Worm (Caenorhabditis elegans) whole organism, mixed stage, embryonic: ENCODE data around the gene F33G12.7.

Experiments
- M03D4.4 ChIP-seq: sonication (generic microtip); optimal IDR thresholded peaks from 2 replicates; lab custom pipeline; 2017; ENCODE audit warnings: mild to moderate bottlenecking, missing genetic modification characterization, missing compliant biosample characterization
- bed-3 ChIP-seq: fragments of 200-800 bp; sonication (Bioruptor generic); optimal IDR thresholded peaks from 3 replicates; lab custom pipeline; 2018; ENCODE audit warnings: mild to moderate bottlenecking, missing genetic modification characterization, moderate library complexity, missing compliant biosample characterization
- blmp-1 ChIP-seq: fragments of 150-350 bp; optimal IDR thresholded peaks from 2 replicates; lab custom pipeline; 2014; ENCODE audit warnings: missing biosample characterization, missing genetic modification characterization
- ceh-39 ChIP-seq: fragments of 150-350 bp; optimal IDR thresholded peaks from 2 replicates; lab custom pipeline; 2014; ENCODE audit warnings: missing biosample characterization, missing genetic modification characterization
- ceh-43 ChIP-seq: fragments of 200-800 bp; sonication (Bioruptor generic); optimal IDR thresholded peaks from 2 replicates; lab custom pipeline; 2018; ENCODE audit warnings: mild to moderate bottlenecking, missing genetic modification characterization, moderate library complexity, missing compliant biosample characterization
- ceh-83 ChIP-seq: fragments of 200-800 bp; sonication (Bioruptor generic); optimal IDR thresholded peaks from 2 replicates; lab custom pipeline; 2018; ENCODE audit warnings: mild to moderate bottlenecking, missing genetic modification characterization, missing compliant biosample characterization
- ces-1 ChIP-seq: fragments of 150-350 bp; optimal IDR thresholded peaks from 2 replicates; lab custom pipeline; 2014; ENCODE audit warnings: missing biosample characterization, missing genetic modification reagents, missing genetic modification characterization
- cnd-1 ChIP-seq: fragments of 200-800 bp; sonication (Bioruptor generic); optimal IDR thresholded peaks from 2 replicates; lab custom pipeline; 2018; ENCODE audit warnings: mild to moderate bottlenecking, missing genetic modification characterization, missing compliant biosample characterization
- drap-1 ChIP-seq: fragments of 200-800 bp; sonication (Bioruptor generic); optimal IDR thresholded peaks from 3 replicates; lab custom pipeline; 2018; ENCODE audit warnings: mild to moderate bottlenecking, missing genetic modification characterization, missing compliant biosample characterization
- elt-1 ChIP-seq: sonication (generic microtip); optimal IDR thresholded peaks from 2 replicates; lab custom pipeline; 2017; ENCODE audit warnings: missing genetic modification characterization, mild to moderate bottlenecking, missing compliant biosample characterization, antibody characterized with exemption, moderate library complexity, borderline replicate concordance; ENCODE audit not compliant: insufficient read depth
- elt-3 ChIP-seq: fragments of 150-350 bp; optimal IDR thresholded peaks from 2 replicates; lab custom pipeline; 2014; ENCODE audit warnings: missing biosample characterization, missing genetic modification characterization
- flh-1 ChIP-seq: fragments of 200-800 bp; sonication (Bioruptor generic); optimal IDR thresholded peaks from 2 replicates; lab custom pipeline; 2018; ENCODE audit warnings: mild to moderate bottlenecking, missing genetic modification characterization, moderate library complexity, missing compliant biosample characterization
- ham-2 ChIP-seq: fragments of 200-800 bp; sonication (Bioruptor generic); optimal IDR thresholded peaks from 2 replicates; lab custom pipeline; 2018; ENCODE audit warnings: mild to moderate bottlenecking, missing genetic modification characterization, missing compliant biosample characterization
- hlh-1 ChIP-seq: fragments of 150-350 bp; optimal IDR thresholded peaks from 2 replicates; lab custom pipeline; 2014; ENCODE audit warnings: missing biosample characterization, missing genetic modification reagents, missing genetic modification characterization
- lin-13 ChIP-seq: fragments of 150-350 bp; optimal IDR thresholded peaks from 2 replicates; lab custom pipeline; 2014; ENCODE audit warnings: missing biosample characterization, missing genetic modification characterization
- lin-32 ChIP-seq: fragments of 200-800 bp; sonication (Bioruptor generic); optimal IDR thresholded peaks from 2 replicates; lab custom pipeline; 2018; ENCODE audit warnings: mild to moderate bottlenecking, missing genetic modification characterization, missing compliant biosample characterization
- lsy-2 ChIP-seq: fragments of 150-350 bp; optimal IDR thresholded peaks from 2 replicates; lab custom pipeline; 2014; ENCODE audit warnings: missing biosample characterization, missing genetic modification characterization
- mab-5 ChIP-seq: fragments of 150-350 bp; optimal IDR thresholded peaks from 2 replicates; lab custom pipeline; 2014; ENCODE audit warnings: missing biosample characterization, missing genetic modification characterization
- mep-1 ChIP-seq: fragments of 150-350 bp; optimal IDR thresholded peaks from 2 replicates; lab custom pipeline; 2017; ENCODE audit warnings: missing biosample characterization, missing genetic modification reagents, missing genetic modification characterization, inconsistent platforms
- mls-2 ChIP-seq: sonication (generic microtip); optimal IDR thresholded peaks from 2 replicates; lab custom pipeline; 2016; ENCODE audit warnings: mild to moderate bottlenecking, missing genetic modification characterization, moderate library complexity, missing compliant biosample characterization
- nhr-12 ChIP-seq: fragments of 150-350 bp; optimal IDR thresholded peaks from 2 replicates; lab custom pipeline; 2014; ENCODE audit warnings: missing biosample characterization, missing genetic modification characterization
- nhr-2 ChIP-seq: fragments of 150-350 bp; optimal IDR thresholded peaks from 2 replicates; lab custom pipeline; 2014; ENCODE audit warnings: missing biosample characterization, missing genetic modification characterization
- nhr-237 ChIP-seq: fragments of 150-350 bp; optimal IDR thresholded peaks from 2 replicates; lab custom pipeline; 2014; ENCODE audit warnings: missing biosample characterization, missing genetic modification characterization
- nhr-28 ChIP-seq: fragments of 150-350 bp; optimal IDR thresholded peaks from 2 replicates; lab custom pipeline; 2014; ENCODE audit warnings: missing biosample characterization, missing genetic modification characterization
- nhr-76 ChIP-seq: sonication (generic microtip); optimal IDR thresholded peaks from 2 replicates; lab custom pipeline; 2017; ENCODE audit warnings: missing biosample characterization, missing genetic modification characterization
- pha-4 ChIP-seq: fragments of 150-350 bp; optimal IDR thresholded peaks from 2 replicates; lab custom pipeline; 2018; ENCODE audit warnings: missing biosample characterization, missing genetic modification reagents, missing genetic modification characterization
- sem-2 ChIP-seq: fragments of 200-800 bp; sonication (Bioruptor generic); optimal IDR thresholded peaks from 2 replicates; lab custom pipeline; 2018; ENCODE audit warnings: mild to moderate bottlenecking, missing genetic modification characterization, missing compliant biosample characterization
- snpc-4 ChIP-seq: fragments of 150-350 bp; optimal IDR thresholded peaks from 2 replicates; lab custom pipeline; 2014; ENCODE audit warnings: missing biosample characterization, missing genetic modification characterization
- sptf-1 ChIP-seq: sonication (generic microtip); optimal IDR thresholded peaks from 2 replicates; lab custom pipeline; 2017; ENCODE audit warnings: mild to moderate bottlenecking, missing genetic modification characterization, moderate library complexity, missing compliant biosample characterization
- tbx-8 ChIP-seq: fragments of 200-800 bp; sonication (Bioruptor generic); optimal IDR thresholded peaks from 2 replicates; lab custom pipeline; 2018; ENCODE audit warnings: mild to moderate bottlenecking, missing genetic modification characterization, moderate library complexity, missing compliant biosample characterization
- unc-120 ChIP-seq: sonication (generic microtip); optimal IDR thresholded peaks from 2 replicates; lab custom pipeline; 2017; ENCODE audit warnings: missing genetic modification characterization, missing compliant biosample characterization; ENCODE audit not compliant: poor library complexity, severe bottlenecking
- unc-39 ChIP-seq: fragments of 150-350 bp; optimal IDR thresholded peaks from 2 replicates; lab custom pipeline; 2014; ENCODE audit warnings: missing biosample characterization, missing genetic modification characterization
- unc-62 ChIP-seq: fragments of 150-350 bp; optimal IDR thresholded peaks from 2 replicates; lab custom pipeline; 2014; ENCODE audit warnings: missing biosample characterization, missing genetic modification reagents, missing genetic modification characterization
- zip-8 ChIP-seq: fragments of 150-350 bp; optimal IDR thresholded peaks from 2 replicates; lab custom pipeline; 2014; ENCODE audit warnings: missing biosample characterization, missing genetic modification characterization
- ztf-11 ChIP-seq: fragments of 150-350 bp; optimal IDR thresholded peaks from 2 replicates; lab custom pipeline; 2014; ENCODE audit warnings: missing biosample characterization, missing genetic modification characterization

The F33G12.7 gene

DNA sequence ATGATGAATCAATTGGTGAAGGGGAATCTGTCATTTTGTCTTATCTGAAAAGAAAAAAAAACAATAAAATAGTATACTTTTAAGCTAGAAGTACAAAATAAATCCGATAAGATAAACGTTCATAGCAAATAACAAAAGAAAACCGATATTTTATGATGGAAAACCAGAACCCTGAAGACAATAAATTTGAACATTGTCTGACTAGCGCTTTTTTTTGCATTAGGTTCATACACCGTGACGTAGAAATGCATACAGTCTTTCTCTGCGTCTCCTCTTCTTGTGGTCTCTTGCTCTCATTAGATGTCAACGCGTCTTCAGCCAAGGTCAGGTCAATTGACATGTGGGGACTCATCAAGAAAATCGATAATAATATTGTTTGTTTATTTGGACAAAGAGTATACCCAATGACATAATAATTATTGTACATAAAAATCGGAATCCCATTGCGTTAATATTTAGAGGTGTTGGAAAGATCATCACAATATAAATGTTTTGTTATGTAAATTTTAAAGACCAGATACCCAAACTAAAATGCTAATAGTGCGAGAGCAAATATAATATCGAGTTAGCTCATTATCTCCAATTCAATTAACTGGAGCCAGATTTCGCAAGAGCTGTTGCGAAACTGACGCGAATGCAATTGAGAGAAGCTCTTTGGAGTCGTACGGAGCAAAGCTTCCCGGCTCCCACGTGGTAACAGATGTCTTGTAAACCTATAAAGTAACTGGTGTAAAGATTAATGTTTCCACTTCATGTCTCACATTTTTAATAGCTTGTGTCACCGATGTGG is 40.8 kb upstream of the F33G12.7 start, which contains the start of gene dsh-2:
Gene dsh-2, minus strand, starts transcription at position 51 of the 790 bp plus-strand sequence.
- no peak for TF ChIP-seq M03D4.4 (tag; lab: Kevin White, UChicago)
- TF ChIP-seq blmp-1 (tag; lab: Kevin White, UChicago): no peak
- TF ChIP-seq ces-1: peak; percentile 94
- no peak for TF ChIP-seq elt-1 (tag; lab: Kevin White, UChicago)
- no peak for TF ChIP-seq ceh-43 (GFP tag; lab: Kevin White, UChicago)
- no peak for TF ChIP-seq unc-39
- no peak for TF ChIP-seq nhr-28 (tag; lab: Kevin White, UChicago)
- no peak for TF ChIP-seq bed-3 (GFP tag; lab: Kevin White, UChicago)
- no peak for TF ChIP-seq drap-1 (GFP tag; lab: Kevin White, UChicago)
- TF ChIP-seq lsy-2 (tag; lab: Kevin White, UChicago): peak; percentile 20
- TF ChIP-seq lin-32: no peak
- no peak for TF ChIP-seq sem-2 (GFP tag; lab: Kevin White, UChicago)
- TF ChIP-seq lin-13: peak; percentile 44
- TF ChIP-seq sptf-1 (tag; lab: Kevin White, UChicago): no peak
- no peak for TF ChIP-seq mab-5
- no peak for TF ChIP-seq nhr-237 (tag; lab: Kevin White, UChicago)
- no peak for TF ChIP-seq snpc-4 (tag; lab: Kevin White, UChicago)
- TF ChIP-seq pha-4: no peak
- peak; percentile 13 for TF ChIP-seq hlh-1
- no peak for TF ChIP-seq nhr-76 (tag; lab: Kevin White, UChicago)
- TF ChIP-seq ceh-39: peak; percentile 82
- TF ChIP-seq zip-8: no peak
- no peak for TF ChIP-seq cnd-1 (tag; lab: Kevin White, UChicago)
- TF ChIP-seq unc-62 (GFP tag; lab: Kevin White, UChicago): peak; percentile 86
- no peak for TF ChIP-seq elt-3 (tag; lab: Kevin White, UChicago)
- TF ChIP-seq flh-1 (GFP tag; lab: Kevin White, UChicago): no peak
- TF ChIP-seq ham-2 (GFP tag; lab: Kevin White, UChicago): no peak
- TF ChIP-seq nhr-12: no peak
- TF ChIP-seq mep-1: peak; percentile 64
- no peak for TF ChIP-seq ceh-83 (GFP tag; lab: Kevin White, UChicago)
- TF ChIP-seq mls-2 (tag; lab: Kevin White, UChicago): no peak
- TF ChIP-seq nhr-2: peak; percentile 70
- peak; percentile 10 for TF ChIP-seq unc-120 (tag; lab: Kevin White, UChicago)
- no peak for TF ChIP-seq tbx-8 (GFP tag; lab: Kevin White, UChicago)
- no peak for TF ChIP-seq ztf-11 (tag; lab: Kevin White, UChicago)

DNA sequence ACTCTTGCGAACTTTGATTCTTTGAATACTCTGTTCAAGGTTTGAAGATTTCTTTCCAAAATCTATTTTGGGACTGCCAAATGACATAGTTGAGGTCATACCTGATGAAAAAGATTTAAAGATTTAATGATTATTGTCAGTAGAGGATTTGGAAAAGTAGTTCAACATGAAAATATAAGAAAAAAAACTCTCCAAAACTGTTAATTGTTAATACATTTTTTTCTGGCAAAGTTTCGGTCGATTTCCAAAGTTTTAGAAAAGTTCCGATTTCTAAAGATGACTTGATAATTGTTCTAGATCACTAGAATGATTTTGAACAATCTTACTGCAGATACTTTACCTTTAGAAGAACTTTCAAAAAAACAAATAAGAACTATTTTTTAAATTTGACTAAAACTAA is 30.8 kb upstream of the F33G12.7 start, which contains the start of gene C27A2.7:
Gene C27A2.7, minus strand, starts transcription at position 101 of the 400 bp plus-strand sequence.
- TF ChIP-seq lin-13 (no peak), ces-1 (no peak), snpc-4 (tag; lab: Kevin White, UChicago) (no peak), nhr-2 (no peak), nhr-237 (tag; lab: Kevin White, UChicago) (no peak), sem-2 (GFP tag; lab: Kevin White, UChicago) (no peak), unc-120 (tag; lab: Kevin White, UChicago) (no peak), mep-1 (no peak), ceh-43 (GFP tag; lab: Kevin White, UChicago) (no peak), cnd-1 (tag; lab: Kevin White, UChicago) (no peak), nhr-28 (tag; lab: Kevin White, UChicago) (no peak), unc-39 (no peak), lsy-2 (tag; lab: Kevin White, UChicago) (no peak), lin-32 (no peak), hlh-1 (no peak), elt-1 (tag; lab: Kevin White, UChicago) (no peak)

DNA sequence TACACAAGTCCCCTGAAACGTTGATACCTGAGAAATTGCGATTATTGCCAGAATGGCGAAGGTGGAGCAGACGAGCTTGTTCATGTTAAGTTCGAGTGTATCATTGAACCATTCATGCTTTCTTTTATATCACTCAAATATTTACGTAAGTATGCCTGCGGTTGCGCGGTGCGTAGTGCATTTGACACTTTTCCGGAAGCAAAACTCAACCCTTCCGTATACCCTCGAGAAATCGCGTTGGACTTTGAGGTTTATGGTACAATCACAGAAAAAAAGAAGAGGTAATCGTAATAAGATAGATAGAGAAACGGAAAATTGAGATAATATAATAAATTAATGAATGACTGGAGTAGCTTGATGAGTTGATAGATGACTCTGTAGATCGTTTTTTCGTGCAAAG is 29.0 kb upstream of the F33G12.7 start, which contains the start of gene idpb-2:
Gene idpb-2, minus strand, starts transcription at position 101 of the 400 bp plus-strand sequence.
- TF ChIP-seq mep-1: no peak
- no peak for TF ChIP-seq lsy-2 (tag; lab: Kevin White, UChicago)
- TF ChIP-seq nhr-28 (tag; lab: Kevin White, UChicago): no peak
- TF ChIP-seq nhr-76 (tag; lab: Kevin White, UChicago): no peak
- TF ChIP-seq unc-120 (tag; lab: Kevin White, UChicago): no peak
- TF ChIP-seq ces-1: no peak
- no peak for TF ChIP-seq flh-1 (GFP tag; lab: Kevin White, UChicago)
- TF ChIP-seq ztf-11 (tag; lab: Kevin White, UChicago): no peak
- no peak for TF ChIP-seq hlh-1
- no peak for TF ChIP-seq M03D4.4 (tag; lab: Kevin White, UChicago)
- no peak for TF ChIP-seq ham-2 (GFP tag; lab: Kevin White, UChicago)
- no peak for TF ChIP-seq nhr-237 (tag; lab: Kevin White, UChicago)
- TF ChIP-seq unc-62 (GFP tag; lab: Kevin White, UChicago): no peak
